Fruit fly (Drosophila melanogaster) S2 (cell line): Measurements from ENCODE around the gene CG31922.

ENCODE experiments used
- CG8478 ChIP-seq: fragments of >200 bp; optimal IDR thresholded peaks from 2 replicates; lab custom pipeline; 2018
- CTCF ChIP-seq, 2 experiments: fragments of >200 bp; optimal IDR thresholded peaks; 2 replicates each; lab custom pipeline; 2018

- TF ChIP-seq CG8478 (lab: Kevin White, UChicago): no peak
- TF ChIP-seq CTCF (optimal IDR thresholded peaks at IDR 0.05; lab: Kevin White, UChicago): no peak
Measured at dm6 chr2L:1144371-1145360, 25.3 kb upstream of the CG31922 start.
